Worm (Caenorhabditis elegans) whole organism, mixed stage, embryonic: ENCODE measurements around the gene C49F5.13.

Experiments used
- bed-3 ChIP-seq: fragments of 200-800 bp; sonication (Bioruptor generic); optimal IDR thresholded peaks from 3 replicates; lab custom pipeline; 2018; ENCODE audit warnings: mild to moderate bottlenecking, missing genetic modification characterization, moderate library complexity, missing compliant biosample characterization
- elt-3 ChIP-seq: fragments of 150-350 bp; optimal IDR thresholded peaks from 2 replicates; lab custom pipeline; 2014; ENCODE audit warnings: missing biosample characterization, missing genetic modification characterization
- flh-1 ChIP-seq: fragments of 200-800 bp; sonication (Bioruptor generic); optimal IDR thresholded peaks from 2 replicates; lab custom pipeline; 2018; ENCODE audit warnings: mild to moderate bottlenecking, missing genetic modification characterization, moderate library complexity, missing compliant biosample characterization
- hlh-1 ChIP-seq: fragments of 150-350 bp; optimal IDR thresholded peaks from 2 replicates; lab custom pipeline; 2014; ENCODE audit warnings: missing biosample characterization, missing genetic modification reagents, missing genetic modification characterization
- lin-32 ChIP-seq: fragments of 200-800 bp; sonication (Bioruptor generic); optimal IDR thresholded peaks from 2 replicates; lab custom pipeline; 2018; ENCODE audit warnings: mild to moderate bottlenecking, missing genetic modification characterization, missing compliant biosample characterization
- mab-5 ChIP-seq: fragments of 150-350 bp; optimal IDR thresholded peaks from 2 replicates; lab custom pipeline; 2014; ENCODE audit warnings: missing biosample characterization, missing genetic modification characterization
- mep-1 ChIP-seq: fragments of 150-350 bp; optimal IDR thresholded peaks from 2 replicates; lab custom pipeline; 2017; ENCODE audit warnings: missing biosample characterization, missing genetic modification reagents, missing genetic modification characterization, inconsistent platforms
- nhr-12 ChIP-seq: fragments of 150-350 bp; optimal IDR thresholded peaks from 2 replicates; lab custom pipeline; 2014; ENCODE audit warnings: missing biosample characterization, missing genetic modification characterization
- nhr-2 ChIP-seq: fragments of 150-350 bp; optimal IDR thresholded peaks from 2 replicates; lab custom pipeline; 2014; ENCODE audit warnings: missing biosample characterization, missing genetic modification characterization
- nhr-76 ChIP-seq: sonication (generic microtip); optimal IDR thresholded peaks from 2 replicates; lab custom pipeline; 2017; ENCODE audit warnings: missing biosample characterization, missing genetic modification characterization
- snpc-4 ChIP-seq: fragments of 150-350 bp; optimal IDR thresholded peaks from 2 replicates; lab custom pipeline; 2014; ENCODE audit warnings: missing biosample characterization, missing genetic modification characterization
- unc-120 ChIP-seq: sonication (generic microtip); optimal IDR thresholded peaks from 2 replicates; lab custom pipeline; 2017; ENCODE audit warnings: missing genetic modification characterization, missing compliant biosample characterization; ENCODE audit not compliant: poor library complexity, severe bottlenecking
- ztf-11 ChIP-seq: fragments of 150-350 bp; optimal IDR thresholded peaks from 2 replicates; lab custom pipeline; 2014; ENCODE audit warnings: missing biosample characterization, missing genetic modification characterization

- TF ChIP-seq nhr-12 (tag; lab: Kevin White, UChicago) (no peak), ztf-11 (tag; lab: Kevin White, UChicago) (no peak), elt-3 (no peak), bed-3 (GFP tag; lab: Kevin White, UChicago) (no peak), nhr-2 (tag; lab: Kevin White, UChicago) (no peak), nhr-76 (tag; lab: Kevin White, UChicago) (no peak), mep-1 (tag; lab: Kevin White, UChicago) (no peak), flh-1 (GFP tag; lab: Kevin White, UChicago) (no peak), unc-120 (tag; lab: Kevin White, UChicago) (no peak), snpc-4 (tag; lab: Kevin White, UChicago) (no peak), hlh-1 (no peak), mab-5 (tag; lab: Kevin White, UChicago) (no peak), lin-32 (GFP tag; lab: Kevin White, UChicago) (no peak)
These were observed 40.4 kb downstream of the C49F5.13 start for ce11 chrX:12001600-12001999.
